Worm (Caenorhabditis elegans): ENCODE data around the gene C33H5.16.

Gene C33H5.16

DNA sequence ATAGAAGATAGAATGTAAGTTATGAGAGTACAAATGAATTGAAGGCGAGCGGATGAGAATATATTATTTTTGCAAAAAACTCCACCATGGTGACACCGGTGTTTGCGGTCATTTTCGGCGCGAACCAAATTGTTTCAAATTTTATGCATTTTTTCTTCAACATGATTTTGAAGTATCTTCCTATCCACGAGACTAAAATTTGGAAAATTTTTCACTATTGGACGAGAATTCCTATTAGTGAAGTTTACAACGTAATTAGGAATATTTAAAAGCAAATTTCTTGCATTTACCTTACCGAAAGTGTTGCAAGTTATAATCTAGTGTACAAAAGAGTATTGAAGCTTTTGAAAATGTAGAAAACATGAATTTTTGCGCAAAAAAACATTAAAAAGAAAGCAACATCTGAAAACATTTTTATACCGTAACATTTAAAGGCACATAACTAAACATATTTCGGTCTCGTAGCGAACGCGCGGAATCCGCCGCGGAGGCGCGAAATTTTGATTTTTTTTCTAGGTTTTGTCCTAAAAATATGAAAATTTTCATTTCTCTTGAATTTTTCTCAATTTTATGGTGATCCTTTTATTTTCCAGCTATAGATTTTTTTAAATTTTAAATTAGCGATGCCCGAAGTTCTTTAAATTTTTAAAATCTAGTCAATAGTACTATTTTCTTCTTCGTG is 6.6 kb downstream of the C33H5.16 start, which contains the start of gene sgo-1:
sgo-1 (minus strand) TSS at position 51 of the 682 bp plus-strand sequence.
- TF ChIP-seq somi-1 (GFP tag; optimal IDR thresholded peaks at IDR 0.05) (no peak), C06A6.2 (GFP tag; conservative IDR thresholded peaks at IDR 0.05) (no peak), Y67H2A.10 (GFP tag; conservative IDR thresholded peaks at IDR 0.05) (0 out of 2 replicates have a peak, but pooled peaks have one; percentile 43), bed-2 (GFP tag; IDR thresholded peaks at IDR 0.05) (no peak), snpc-1.3 (tag; optimal IDR thresholded peaks at IDR 0.05; ENCODE audit: insufficient read depth) (peak; percentile 85), rcor-1 (GFP tag; IDR thresholded peaks at IDR 0.05) (peak; percentile 93), rpc-1 (optimal IDR thresholded peaks at IDR 0.05) (no peak), rpc-1 (tag; optimal IDR thresholded peaks at IDR 0.05) (no peak), T07F8.4 (tag; optimal IDR thresholded peaks at IDR 0.05) (no peak), attf-6 (GFP tag; IDR thresholded peaks at IDR 0.05) (peak; percentile 85), athp-1 (tag; optimal IDR thresholded peaks at IDR 0.05) (peak; percentile 70), him-1 (tag; optimal IDR thresholded peaks at IDR 0.05) (peak; percentile 24), mcd-1 (GFP tag; IDR thresholded peaks at IDR 0.05) (peak; percentile 78), hsf-1 (GFP tag; IDR thresholded peaks at IDR 0.05) (peak; percentile 92), ztf-25 (GFP tag; IDR thresholded peaks at IDR 0.05) (no peak), pbrm-1 (GFP tag; IDR thresholded peaks at IDR 0.05) (peak; percentile 77; the same call in 1 of the 2 replicates), ztf-3 (GFP tag; optimal IDR thresholded peaks at IDR 0.05) (no peak), mes-4 (tag; optimal IDR thresholded peaks at IDR 0.05) (no peak), snpc-4 (GFP tag; optimal IDR thresholded peaks at IDR 0.05) (peak; percentile 70), snpc-4 (tag; optimal IDR thresholded peaks at IDR 0.05) (peak in 3 of 4 experiments; percentile 41 to 70 (median 60)), hlh-12 (tag; optimal IDR thresholded peaks at IDR 0.05) (no peak), madf-3 (GFP tag; IDR thresholded peaks at IDR 0.05) (peak; percentile 97), tlf-1 (GFP tag; optimal IDR thresholded peaks at IDR 0.05) (peak; percentile 93), ztf-22 (GFP tag; optimal IDR thresholded peaks at IDR 0.05) (no peak), tbp1 (GFP tag; optimal IDR thresholded peaks at IDR 0.05) (peak; percentile 67), akir-1 (GFP tag; optimal IDR thresholded peaks at IDR 0.05) (no peak), let-607 (tag; optimal IDR thresholded peaks at IDR 0.05) (no peak), efl-1 (GFP tag; optimal IDR thresholded peaks at IDR 0.05) (peak; percentile 100), F39B2.1 (GFP tag; IDR thresholded peaks at IDR 0.05) (0 out of 2 replicates have a peak, but pooled peaks have one; percentile 62), cebp-1 (GFP tag; IDR thresholded peaks at IDR 0.05) (peak; percentile 35; the same call in 1 of the 2 replicates), cebp-1 (tag; optimal IDR thresholded peaks at IDR 0.05) (no peak), B0261.1 (tag; optimal IDR thresholded peaks at IDR 0.05) (no peak), repo-1 (tag; optimal IDR thresholded peaks at IDR 0.05) (no peak), F49E8.2 (tag; optimal IDR thresholded peaks at IDR 0.05; ENCODE audit: insufficient read depth) (peak; percentile 85), nfyb-1 (GFP tag; IDR thresholded peaks at IDR 0.05) (peak; percentile 62; the same call in 1 of the 2 replicates), xnd-1 (tag; optimal IDR thresholded peaks at IDR 0.05) (peak; percentile 99), attf-5 (GFP tag; optimal IDR thresholded peaks at IDR 0.05) (no peak), pha-4 (tag; optimal IDR thresholded peaks at IDR 0.05) (no peak), snpc-1.1 (tag; optimal IDR thresholded peaks at IDR 0.05; ENCODE audit: insufficient read depth) (peak; percentile 53), Y53F4B.3 (GFP tag; IDR thresholded peaks at IDR 0.05) (peak; percentile 49; the same call in 1 of the 2 replicates), D2030.7 (GFP tag; IDR thresholded peaks at IDR 0.05) (peak; percentile 99), ceh-40 (GFP tag; IDR thresholded peaks at IDR 0.05) (no peak), ceh-27 (GFP tag; optimal IDR thresholded peaks at IDR 0.05) (no peak), egrh-3 (GFP tag; IDR thresholded peaks at IDR 0.05) (no peak), F55B11.4 (tag; optimal IDR thresholded peaks at IDR 0.05; ENCODE audit: borderline replicate concordance, insufficient read depth) (no peak), Y56A3A.18 (GFP tag; IDR thresholded peaks at IDR 0.05) (no peak), B0336.3 (GFP tag; IDR thresholded peaks at IDR 0.05) (peak; percentile 87)
